Worm (Caenorhabditis elegans) whole organism, early embryonic: ENCODE measurements around the gene CD4.11.

Source experiments
- ama-1 ChIP-seq: fragments of 150-350 bp; optimal IDR thresholded peaks from 2 replicates; lab custom pipeline; 2014
- ceh-36 ChIP-seq: sonication (generic microtip); optimal IDR thresholded peaks from 2 replicates; lab custom pipeline; 2016; ENCODE audit warnings: missing genetic modification characterization, inconsistent platforms, missing compliant biosample characterization
- pes-1 ChIP-seq: fragments of 200-800 bp; sonication (Bioruptor generic); IDR thresholded peaks from 2 replicates; pipeline ENCODE4 v1.3.6; 2022; ENCODE audit warnings: missing genetic modification reagents, missing genetic modification characterization, missing compliant biosample characterization
- scrt-1 ChIP-seq: fragments of 200-800 bp; sonication (Bioruptor generic); IDR thresholded peaks from 2 replicates; pipeline ENCODE4 v1.3.6; 2022; ENCODE audit warnings: missing genetic modification characterization, missing compliant biosample characterization

DNA sequence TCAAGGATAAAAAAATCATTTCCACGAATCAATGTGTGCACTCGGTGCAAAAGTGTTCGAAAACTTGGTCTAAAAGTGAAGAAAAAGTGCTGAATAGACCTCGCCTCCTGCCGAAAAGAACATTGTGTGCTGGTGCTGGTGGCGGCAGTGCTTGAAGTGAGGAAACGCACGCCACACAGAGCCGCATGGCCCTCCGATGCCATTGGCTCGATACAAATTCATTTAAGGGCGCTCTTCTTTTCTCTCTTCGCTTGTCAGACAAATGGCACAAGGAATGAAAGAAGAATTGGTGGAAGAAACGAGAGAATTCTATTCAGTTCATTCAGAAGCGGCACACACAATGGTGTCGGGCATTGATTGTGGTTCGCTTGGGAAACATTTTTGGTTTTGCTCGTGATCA, 2.6 kb upstream of the CD4.11 start:
- no peak for TF ChIP-seq ceh-36
- no peak for TF ChIP-seq pes-1 (GFP tag; lab: Robert Waterston, UW)
- no peak for TF ChIP-seq ama-1 (lab: Kevin White, UChicago)
- no peak for TF ChIP-seq scrt-1 (GFP tag; lab: Robert Waterston, UW)
